Worm (Caenorhabditis elegans): ENCODE data around the gene srw-119.
"Not testable (repeated sequence)": the region's sequence is repeated elsewhere in the genome, so short reads cannot be mapped to it uniquely, and the experiment has no call there.

Gene srw-119

ce11 chrV:2979978-2980377, 19.7 kb downstream of the srw-119 start, which contains the start of gene srw-118:
Gene srw-118 (minus strand): TSS chrV:2980078.
- no peak for TF ChIP-seq gmeb-1 (tag; optimal IDR thresholded peaks at IDR 0.05)
- no peak for TF ChIP-seq fos-1 (tag; optimal IDR thresholded peaks at IDR 0.05)
- TF ChIP-seq nhr-129 (tag; optimal IDR thresholded peaks at IDR 0.05): no peak
- no peak for TF ChIP-seq nhr-21 (tag; optimal IDR thresholded peaks at IDR 0.05)
- no peak for TF ChIP-seq ceh-16 (tag; optimal IDR thresholded peaks at IDR 0.05)
- no peak for TF ChIP-seq unc-62 (GFP tag; optimal IDR thresholded peaks at IDR 0.05)
- no peak for TF ChIP-seq sem-4 (tag; optimal IDR thresholded peaks at IDR 0.05)
- TF ChIP-seq sma-3 (GFP tag; optimal IDR thresholded peaks at IDR 0.05): no peak
- no peak for TF ChIP-seq unc-55 (GFP tag; optimal IDR thresholded peaks at IDR 0.05)
- TF ChIP-seq lsy-2 (tag; optimal IDR thresholded peaks at IDR 0.05): no peak
- TF ChIP-seq unc-39 (tag; optimal IDR thresholded peaks at IDR 0.05): no peak
- TF ChIP-seq nhr-11 (tag; optimal IDR thresholded peaks at IDR 0.05): no peak
- TF ChIP-seq Y55F3AM.14 (GFP tag; optimal IDR thresholded peaks at IDR 0.05): no peak
- no peak for TF ChIP-seq zag-1 (tag; optimal IDR thresholded peaks at IDR 0.05)
- no peak for TF ChIP-seq C34F6.9 (tag; optimal IDR thresholded peaks at IDR 0.05)
- TF ChIP-seq F13H6.1 (tag; optimal IDR thresholded peaks at IDR 0.05): no peak
- TF ChIP-seq ceh-82 (tag; optimal IDR thresholded peaks at IDR 0.05): no peak
- no peak for TF ChIP-seq nhr-77 (tag; optimal IDR thresholded peaks at IDR 0.05)
- TF ChIP-seq ama-1 (optimal IDR thresholded peaks at IDR 0.05): no peak

DNA sequence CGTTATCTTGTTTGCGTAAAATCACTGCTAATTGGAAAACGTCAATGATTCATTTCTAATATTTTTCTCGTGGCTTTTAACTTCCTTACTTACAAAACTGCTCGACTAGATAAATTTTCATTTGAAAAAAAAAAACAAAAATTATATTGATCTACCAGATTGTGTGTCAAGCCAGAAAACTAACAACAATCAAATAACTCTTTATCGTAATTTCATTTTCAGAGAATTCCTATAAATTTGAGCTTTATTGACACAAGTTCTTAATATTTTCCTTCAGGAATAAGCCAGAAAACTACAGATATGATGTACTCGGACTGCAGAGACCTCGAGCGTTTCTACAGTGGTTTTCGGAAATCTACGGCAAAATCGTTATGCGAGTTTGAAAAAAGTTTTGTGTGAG, 23.3 kb downstream of the srw-119 start, which contains the start of gene srw-124:
Gene srw-124, plus strand, starts transcription at position 301 of the 400 bp plus-strand sequence.
- TF ChIP-seq gmeb-1 (tag; optimal IDR thresholded peaks at IDR 0.05) (no peak), C34F6.9 (tag; optimal IDR thresholded peaks at IDR 0.05) (no peak), mdl-1 (tag; optimal IDR thresholded peaks at IDR 0.05) (no peak), dmd-4 (tag; optimal IDR thresholded peaks at IDR 0.05) (no peak), sma-3 (GFP tag; optimal IDR thresholded peaks at IDR 0.05) (no peak), unc-55 (GFP tag; optimal IDR thresholded peaks at IDR 0.05) (no peak), fos-1 (tag; optimal IDR thresholded peaks at IDR 0.05) (no peak), nhr-25 (tag; optimal IDR thresholded peaks at IDR 0.05) (no peak), lin-39 (tag; optimal IDR thresholded peaks at IDR 0.05) (no peak), lin-13 (GFP tag; optimal IDR thresholded peaks at IDR 0.05) (no peak), ama-1 (optimal IDR thresholded peaks at IDR 0.05) (no peak)

DNA sequence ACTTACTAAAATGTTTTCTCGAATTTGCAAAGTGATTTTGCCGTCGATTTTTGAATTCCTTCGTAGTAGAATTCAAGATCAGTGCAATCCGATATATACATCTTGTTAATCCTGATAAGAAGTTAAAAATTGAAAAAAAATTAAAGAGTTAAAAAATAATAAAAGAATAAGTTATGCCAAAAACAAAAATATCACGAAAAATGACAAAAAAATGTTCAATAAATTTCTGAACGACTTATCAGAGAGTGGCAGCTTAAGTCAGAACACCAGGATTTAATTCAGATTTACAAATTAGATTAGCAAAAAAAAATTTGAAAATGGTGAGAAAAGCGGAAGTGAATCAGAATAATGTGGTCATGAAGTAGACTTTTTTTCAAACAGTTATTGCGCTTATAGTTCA, 24.4 kb downstream of the srw-119 start, which contains the start of gene srw-123:
Gene srw-123, minus strand, starts transcription at position 101 of the 400 bp plus-strand sequence.
- TF ChIP-seq mab-5, ZK546.5, lin-11 (tag; optimal IDR thresholded peaks at IDR 0.05): not testable (repeated sequence)

DNA sequence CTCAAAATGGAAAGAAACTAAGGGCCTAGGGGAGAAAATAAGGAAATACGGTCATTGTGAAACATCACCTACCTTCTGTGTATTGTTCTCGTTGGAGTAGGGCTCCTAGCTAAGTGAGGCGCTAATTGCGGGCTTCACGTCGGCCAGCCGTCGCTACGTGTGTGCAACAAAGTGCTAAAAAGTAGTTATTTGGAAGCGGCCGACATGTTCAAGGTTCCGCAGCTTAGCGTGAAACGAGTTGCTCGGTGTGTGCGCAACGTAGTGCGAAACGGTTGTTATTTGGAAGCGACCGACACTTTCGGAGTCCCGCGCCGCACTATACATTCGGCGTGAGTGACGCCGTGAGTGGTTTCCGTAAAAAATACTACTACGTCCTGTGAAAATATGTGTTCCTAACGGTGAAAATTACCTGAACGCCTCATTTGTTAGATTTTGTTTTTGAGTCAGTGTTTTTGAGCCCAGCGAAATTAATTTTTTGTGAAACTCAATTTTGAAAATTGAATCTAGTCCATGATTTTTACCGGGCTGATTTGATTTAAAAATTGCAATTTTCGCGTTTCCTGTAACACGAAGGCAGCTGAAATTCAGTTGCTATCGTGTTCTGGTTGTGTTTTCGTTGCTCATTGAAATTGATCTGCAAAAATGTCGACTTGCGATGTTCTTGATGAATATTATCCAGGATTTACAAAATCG, 28.2 kb downstream of the srw-119 start, which contains the start of gene srw-129:
Gene srw-129, plus strand, starts transcription at position 643 of the 693 bp plus-strand sequence.
- TF ChIP-seq ama-1 (optimal IDR thresholded peaks at IDR 0.05): no peak
- TF ChIP-seq dmd-4 (tag; optimal IDR thresholded peaks at IDR 0.05): no peak
- no peak for TF ChIP-seq lsy-2 (tag; optimal IDR thresholded peaks at IDR 0.05)
- no peak for TF ChIP-seq blmp-1 (tag; optimal IDR thresholded peaks at IDR 0.05; ENCODE audit: insufficient read depth)
- TF ChIP-seq skn-1 (tag; optimal IDR thresholded peaks at IDR 0.05): no peak
- TF ChIP-seq F13H6.1 (tag; optimal IDR thresholded peaks at IDR 0.05): no peak
- TF ChIP-seq nhr-77 (tag; optimal IDR thresholded peaks at IDR 0.05): no peak
- TF ChIP-seq nhr-10 (tag; optimal IDR thresholded peaks at IDR 0.05): no peak
- TF ChIP-seq sem-4 (tag; optimal IDR thresholded peaks at IDR 0.05): no peak

- TF ChIP-seq ceh-16 (tag; optimal IDR thresholded peaks at IDR 0.05) (no peak), C34F6.9 (tag; optimal IDR thresholded peaks at IDR 0.05) (no peak), egl-27 (tag; optimal IDR thresholded peaks at IDR 0.05) (no peak), peb-1 (tag; optimal IDR thresholded peaks at IDR 0.05) (no peak), nhr-21 (tag; optimal IDR thresholded peaks at IDR 0.05) (no peak), nhr-6 (tag; optimal IDR thresholded peaks at IDR 0.05) (no peak), unc-62 (GFP tag; optimal IDR thresholded peaks at IDR 0.05) (no peak), nhr-23 (tag; optimal IDR thresholded peaks at IDR 0.05) (no peak), R02D3.7 (tag; optimal IDR thresholded peaks at IDR 0.05) (no peak), ama-1 (optimal IDR thresholded peaks at IDR 0.05) (no peak), nhr-12 (tag; optimal IDR thresholded peaks at IDR 0.05) (no peak), mbf-1 (tag; optimal IDR thresholded peaks at IDR 0.05) (no peak), elt-1 (tag; optimal IDR thresholded peaks at IDR 0.05) (no peak), skn-1 (tag; optimal IDR thresholded peaks at IDR 0.05) (no peak), sma-3 (GFP tag; optimal IDR thresholded peaks at IDR 0.05) (no peak), ZK546.5 (tag; optimal IDR thresholded peaks at IDR 0.05) (no peak)
Measured at ce11 chrV:2964786-2965185, 34.9 kb downstream of the srw-119 start, which contains the start of gene srh-88. Gene srh-88 (minus strand): TSS chrV:2964886.
